Fruit fly (Drosophila melanogaster): Measurements from ENCODE around the gene pigeon.

Gene pigeon

dm6 chr2L:19159552-19160406 is 26.1 kb upstream of the pigeon start (continued):
- TF ChIP-seq Ssrp (tag; optimal IDR thresholded peaks at IDR 0.05) (no peak), so (GFP tag; IDR thresholded peaks at IDR 0.05) (no peak), emc (GFP tag; optimal IDR thresholded peaks at IDR 0.05) (no peak), schlank (tag; optimal IDR thresholded peaks at IDR 0.05) (no peak), CG15073 (GFP tag; optimal IDR thresholded peaks at IDR 0.05) (peak; percentile 94), CG2875 (GFP tag; optimal IDR thresholded peaks at IDR 0.05) (no peak), ato (GFP tag; IDR thresholded peaks at IDR 0.05; ENCODE audit: partially characterized antibody) (no peak), B-H2 (GFP tag; optimal IDR thresholded peaks at IDR 0.05) (no peak), Hsf (GFP tag; optimal IDR thresholded peaks at IDR 0.05) (no peak), CG10979 (tag; optimal IDR thresholded peaks at IDR 0.05) (no peak), CG32772 (GFP tag; IDR thresholded peaks at IDR 0.05) (no peak), z (GFP tag; IDR thresholded peaks at IDR 0.05) (no peak), CG5245 (GFP tag; optimal IDR thresholded peaks at IDR 0.05) (no peak), Mrtf (GFP tag; IDR thresholded peaks at IDR 0.05) (no peak), CG13624 (GFP tag; optimal IDR thresholded peaks at IDR 0.05) (no peak), Sry-δ (GFP tag; optimal IDR thresholded peaks at IDR 0.05) (no peak), E2f1 (GFP tag; IDR thresholded peaks at IDR 0.05) (no peak), CG5953 (GFP tag; IDR thresholded peaks at IDR 0.05) (no peak), CG16779 (GFP tag; IDR thresholded peaks at IDR 0.05) (no peak), PHDP (tag; optimal IDR thresholded peaks at IDR 0.05) (no peak), Nf-YC (tag; optimal IDR thresholded peaks at IDR 0.05) (no peak), Bgb (GFP tag; IDR thresholded peaks at IDR 0.05; ENCODE audit: partially characterized antibody) (no peak), CG17186 (GFP tag; optimal IDR thresholded peaks at IDR 0.05) (no peak), CkIIα-i1 (GFP tag; IDR thresholded peaks at IDR 0.05) (no peak), CG9797 (GFP tag; optimal IDR thresholded peaks at IDR 0.05) (no peak), Drgx (GFP tag; IDR thresholded peaks at IDR 0.05) (no peak), trh (GFP tag; optimal IDR thresholded peaks at IDR 0.05) (no peak), CG8478 (optimal IDR thresholded peaks at IDR 0.05) (no peak), lola (GFP tag; optimal IDR thresholded peaks at IDR 0.05) (no peak), Dip2 (GFP tag; IDR thresholded peaks at IDR 0.05) (no peak), pzg (GFP tag; optimal IDR thresholded peaks at IDR 0.05) (no peak), p53 (GFP tag; optimal IDR thresholded peaks at IDR 0.05) (no peak), Fer1 (GFP tag; optimal IDR thresholded peaks at IDR 0.05) (no peak), Adf1 (GFP tag; IDR thresholded peaks at IDR 0.05) (no peak; the same call in 1 of the 2 replicates), CG11560 (tag; IDR thresholded peaks at IDR 0.05) (no peak), Asciz (GFP tag; optimal IDR thresholded peaks at IDR 0.05) (no peak), CG1603 (tag; optimal IDR thresholded peaks at IDR 0.05) (no peak), trem (tag; optimal IDR thresholded peaks at IDR 0.05) (no peak), Eip74EF (GFP tag; optimal IDR thresholded peaks at IDR 0.05) (peak in 1 of 2 experiments; percentile 71), CG30403 (GFP tag; optimal IDR thresholded peaks at IDR 0.05) (no peak), CG14441 (GFP tag; IDR thresholded peaks at IDR 0.05) (no peak), CG12769 (tag; optimal IDR thresholded peaks at IDR 0.05) (peak; percentile 17), NFAT (GFP tag; IDR thresholded peaks at IDR 0.05) (no peak), CG13123 (GFP tag; optimal IDR thresholded peaks at IDR 0.05) (no peak), lmd (GFP tag; IDR thresholded peaks at IDR 0.05) (no peak), HLH4C (GFP tag; IDR thresholded peaks at IDR 0.05; ENCODE audit: partially characterized antibody) (no peak), CG6765 (GFP tag; optimal IDR thresholded peaks at IDR 0.05) (no peak), D (optimal IDR thresholded peaks at IDR 0.05) (no peak), D (GFP tag; optimal IDR thresholded peaks at IDR 0.05) (no peak), HLH3B (GFP tag; IDR thresholded peaks at IDR 0.05) (no peak)
